Worm (Caenorhabditis elegans): ENCODE data around the gene pals-17.
"Not testable (repeated sequence)": the region's sequence is repeated elsewhere in the genome, so short reads cannot be mapped to it uniquely, and the experiment has no call there.

DNA sequence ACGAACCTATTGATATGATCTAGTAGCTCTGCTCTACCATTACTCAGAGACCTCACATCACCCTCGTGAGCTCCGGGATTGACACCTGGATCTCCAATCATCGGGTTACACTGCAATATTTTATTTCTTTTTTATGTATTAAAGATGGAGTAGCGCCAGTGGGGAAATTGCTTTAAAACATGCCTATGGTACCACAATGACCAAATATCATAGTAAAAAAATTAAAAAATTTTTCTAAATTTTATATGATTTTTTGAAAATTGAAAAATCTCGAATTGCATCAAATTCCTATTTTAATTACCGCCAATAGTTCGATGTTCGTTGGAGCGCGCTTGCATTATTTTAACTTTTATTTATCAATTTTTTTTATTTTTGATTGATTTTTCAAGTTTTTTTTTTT is 13.7 kb downstream of the pals-17 start, which contains the start of gene pals-40:
- TF ChIP-seq klf-2 (GFP tag; conservative IDR thresholded peaks at IDR 0.05); T22C8.4 (GFP tag; IDR thresholded peaks at IDR 0.05): not testable (repeated sequence)
